Fruit fly (Drosophila melanogaster): ENCODE data around the gene Gr10a.

Gr10a gene

dm6 chrX:11454189-11454882 is 37.1 kb upstream of the Gr10a start, which contains the start of the genes Evi5 and HP5 (continued):
- TF ChIP-seq crc (GFP tag; optimal IDR thresholded peaks at IDR 0.05) (peak; percentile 34), PHDP (tag; optimal IDR thresholded peaks at IDR 0.05) (no peak), Sin3A (optimal IDR thresholded peaks at IDR 0.05) (peak; percentile 80), sob (GFP tag; IDR thresholded peaks at IDR 0.05) (peak; percentile 71; the same call in 1 of the 2 replicates), MBD-R2 (GFP tag; IDR thresholded peaks at IDR 0.05) (peak; percentile 6; the same call in 1 of the 2 replicates), en (GFP tag; optimal IDR thresholded peaks at IDR 0.05) (no peak), CG14014 (GFP tag; IDR thresholded peaks at IDR 0.05) (peak; percentile 63; the same call in 1 of the 2 replicates), Max (GFP tag; optimal IDR thresholded peaks at IDR 0.05) (peak; percentile 2), nerfin-1 (tag; optimal IDR thresholded peaks at IDR 0.05) (no peak), trem (tag; optimal IDR thresholded peaks at IDR 0.05) (peak; percentile 20), so (GFP tag; IDR thresholded peaks at IDR 0.05) (no peak; the same call in 2 of the 3 replicates), Dad (GFP tag; optimal IDR thresholded peaks at IDR 0.05) (no peak), CG7357 (GFP tag; IDR thresholded peaks at IDR 0.05) (peak; percentile 26; the same call in 1 of the 3 replicates), CoRest (tag; optimal IDR thresholded peaks at IDR 0.05) (peak; percentile 67), h (optimal IDR thresholded peaks at IDR 0.05) (no peak), Dref (GFP tag; IDR thresholded peaks at IDR 0.05) (peak; percentile 74), grau (tag; optimal IDR thresholded peaks at IDR 0.05) (peak; percentile 56), sr (GFP tag; IDR thresholded peaks at IDR 0.05) (no peak), CG8359 (GFP tag; optimal IDR thresholded peaks at IDR 0.05; ENCODE audit: borderline replicate concordance) (no peak), pb (GFP tag; optimal IDR thresholded peaks at IDR 0.05) (no peak), zfh1 (GFP tag; IDR thresholded peaks at IDR 0.05) (peak; percentile 61; the same call in 1 of the 3 replicates), CG12744 (GFP tag; optimal IDR thresholded peaks at IDR 0.05) (no peak), Dip2 (GFP tag; IDR thresholded peaks at IDR 0.05) (no peak), ttk (GFP tag; IDR thresholded peaks at IDR 0.05) (no peak; the same call in 1 of the 2 replicates), Bteb2 (GFP tag; optimal IDR thresholded peaks at IDR 0.05) (no peak), Dek (tag; optimal IDR thresholded peaks at IDR 0.05) (peak; percentile 18), CG1233 (GFP tag; optimal IDR thresholded peaks at IDR 0.05) (peak; percentile 56), nmo (GFP tag; optimal IDR thresholded peaks at IDR 0.05) (peak; percentile 79), CG8765 (GFP tag; IDR thresholded peaks at IDR 0.05) (peak; percentile 31), odd (GFP tag; optimal IDR thresholded peaks at IDR 0.05) (no peak), E2f2 (GFP tag; IDR thresholded peaks at IDR 0.05) (peak; percentile 53), CG7786 (GFP tag; optimal IDR thresholded peaks at IDR 0.05) (peak; percentile 27), CG6689 (GFP tag; IDR thresholded peaks at IDR 0.05) (peak; percentile 68), usp (GFP tag; optimal IDR thresholded peaks at IDR 0.05) (no peak), CG12769 (tag; optimal IDR thresholded peaks at IDR 0.05) (peak; percentile 44), Aef1 (GFP tag; IDR thresholded peaks at IDR 0.05) (peak; percentile 66), al (GFP tag; IDR thresholded peaks at IDR 0.05) (peak; percentile 57), CG34422 (GFP tag; IDR thresholded peaks at IDR 0.05) (peak; percentile 43; the same call in 2 of the 3 replicates), Hr51 (GFP tag; optimal IDR thresholded peaks at IDR 0.05) (peak; percentile 24 to 29), Hey (tag; optimal IDR thresholded peaks at IDR 0.05) (no peak), dysf (GFP tag; IDR thresholded peaks at IDR 0.05) (peak; percentile 65; the same call in 2 of the 3 replicates), CG11696 (GFP tag; IDR thresholded peaks at IDR 0.05) (no peak), Oaz (GFP tag; IDR thresholded peaks at IDR 0.05) (peak; percentile 21; the same call in 1 of the 2 replicates), NfI (GFP tag; optimal IDR thresholded peaks at IDR 0.05) (peak; percentile 12), CG7372 (GFP tag; IDR thresholded peaks at IDR 0.05) (peak; percentile 43; the same call in 1 of the 2 replicates), CG18262 (tag; optimal IDR thresholded peaks at IDR 0.05) (peak; percentile 36), nau (GFP tag; optimal IDR thresholded peaks at IDR 0.05) (no peak), Dip3 (GFP tag; optimal IDR thresholded peaks at IDR 0.05) (peak; percentile 1), gsb-n (tag; optimal IDR thresholded peaks at IDR 0.05) (no peak), Hr39 (optimal IDR thresholded peaks at IDR 0.05) (no peak), CG4707 (GFP tag; optimal IDR thresholded peaks at IDR 0.05) (peak; percentile 61)
